Worm (Caenorhabditis elegans): ENCODE measurements around the gene D1005.4.

D1005.4 gene

ce11 chrX:1476005-1476404, 9.6 kb downstream of the D1005.4 start:
- TF ChIP-seq unc-62 (GFP tag; optimal IDR thresholded peaks at IDR 0.05) (no peak), unc-39 (tag; optimal IDR thresholded peaks at IDR 0.05) (no peak), flh-1 (GFP tag; optimal IDR thresholded peaks at IDR 0.05) (no peak)

- no peak for TF ChIP-seq unc-62 (GFP tag; optimal IDR thresholded peaks at IDR 0.05)
- no peak for TF ChIP-seq unc-39 (tag; optimal IDR thresholded peaks at IDR 0.05)
- TF ChIP-seq mep-1 (tag; optimal IDR thresholded peaks at IDR 0.05): no peak
- no peak for TF ChIP-seq mab-5 (tag; optimal IDR thresholded peaks at IDR 0.05)
- TF ChIP-seq ceh-39 (tag; optimal IDR thresholded peaks at IDR 0.05): no peak
- TF ChIP-seq nhr-28 (tag; optimal IDR thresholded peaks at IDR 0.05): no peak
- no peak for TF ChIP-seq drap-1 (GFP tag; optimal IDR thresholded peaks at IDR 0.05)
- TF ChIP-seq pha-4 (tag; optimal IDR thresholded peaks at IDR 0.05): no peak
- TF ChIP-seq mls-2 (tag; optimal IDR thresholded peaks at IDR 0.05): no peak
Observed at ce11 chrX:1473794-1474193, 11.8 kb downstream of the D1005.4 start.

- TF ChIP-seq lin-13 (tag; optimal IDR thresholded peaks at IDR 0.05) (no peak), nhr-76 (tag; optimal IDR thresholded peaks at IDR 0.05) (no peak)
Observed at ce11 chrX:1472880-1473279, 12.7 kb downstream of the D1005.4 start, which contains the start of gene D1005.5. D1005.5 (minus strand) TSS chrX:1472980.

- no peak for TF ChIP-seq elt-3 (tag; optimal IDR thresholded peaks at IDR 0.05)
- no peak for TF ChIP-seq ham-2 (GFP tag; optimal IDR thresholded peaks at IDR 0.05)
- TF ChIP-seq blmp-1 (tag; optimal IDR thresholded peaks at IDR 0.05): no peak
- no peak for TF ChIP-seq ces-1 (GFP tag; optimal IDR thresholded peaks at IDR 0.05)
- no peak for TF ChIP-seq ztf-11 (tag; optimal IDR thresholded peaks at IDR 0.05)
- no peak for TF ChIP-seq nhr-2 (tag; optimal IDR thresholded peaks at IDR 0.05)
- no peak for TF ChIP-seq lin-32 (GFP tag; optimal IDR thresholded peaks at IDR 0.05)
- no peak for TF ChIP-seq ceh-43 (GFP tag; optimal IDR thresholded peaks at IDR 0.05)
- TF ChIP-seq hlh-1 (tag; optimal IDR thresholded peaks at IDR 0.05): no peak
- no peak for TF ChIP-seq M03D4.4 (tag; optimal IDR thresholded peaks at IDR 0.05)
- no peak for TF ChIP-seq mab-5 (tag; optimal IDR thresholded peaks at IDR 0.05)
- no peak for TF ChIP-seq pha-4 (tag; optimal IDR thresholded peaks at IDR 0.05)
- no peak for TF ChIP-seq mls-2 (tag; optimal IDR thresholded peaks at IDR 0.05)
- no peak for TF ChIP-seq nhr-237 (tag; optimal IDR thresholded peaks at IDR 0.05)
Observed at ce11 chrX:1471232-1471631, 14.4 kb downstream of the D1005.4 start.

ce11 chrX:1468057-1468456, 17.6 kb downstream of the D1005.4 start:
- TF ChIP-seq pha-4 (tag; optimal IDR thresholded peaks at IDR 0.05) (no peak), ces-1 (GFP tag; optimal IDR thresholded peaks at IDR 0.05) (peak; percentile 40)

ce11 chrX:1464699-1465098, 20.9 kb downstream of the D1005.4 start, which contains the start of gene D1005.6:
D1005.6 (minus strand) TSS chrX:1464799.
- TF ChIP-seq bed-3 (GFP tag; optimal IDR thresholded peaks at IDR 0.05) (no peak), ztf-11 (tag; optimal IDR thresholded peaks at IDR 0.05) (no peak), ceh-39 (tag; optimal IDR thresholded peaks at IDR 0.05) (no peak), nhr-237 (tag; optimal IDR thresholded peaks at IDR 0.05) (no peak), snpc-4 (tag; optimal IDR thresholded peaks at IDR 0.05) (no peak)

- TF ChIP-seq lsy-2 (tag; optimal IDR thresholded peaks at IDR 0.05) (no peak), pha-4 (tag; optimal IDR thresholded peaks at IDR 0.05) (no peak), sem-2 (GFP tag; optimal IDR thresholded peaks at IDR 0.05) (no peak), mab-5 (tag; optimal IDR thresholded peaks at IDR 0.05) (no peak), nhr-237 (tag; optimal IDR thresholded peaks at IDR 0.05) (no peak), lin-13 (tag; optimal IDR thresholded peaks at IDR 0.05) (no peak), mep-1 (tag; optimal IDR thresholded peaks at IDR 0.05) (no peak), ztf-11 (tag; optimal IDR thresholded peaks at IDR 0.05) (no peak), blmp-1 (tag; optimal IDR thresholded peaks at IDR 0.05) (no peak), cnd-1 (tag; optimal IDR thresholded peaks at IDR 0.05) (no peak), flh-1 (GFP tag; optimal IDR thresholded peaks at IDR 0.05) (no peak), lin-32 (GFP tag; optimal IDR thresholded peaks at IDR 0.05) (no peak), ham-2 (GFP tag; optimal IDR thresholded peaks at IDR 0.05) (no peak), tbx-8 (GFP tag; optimal IDR thresholded peaks at IDR 0.05) (no peak), snpc-4 (tag; optimal IDR thresholded peaks at IDR 0.05) (no peak), M03D4.4 (tag; optimal IDR thresholded peaks at IDR 0.05) (no peak)
Observed at ce11 chrX:1459756-1460155, 25.9 kb downstream of the D1005.4 start.

All from whole organism, mixed stage, embryonic.